Fruit fly (Drosophila melanogaster): ENCODE results near the gene Or10a.

- TF ChIP-seq CG15336 (GFP tag; IDR thresholded peaks at IDR 0.05): no peak
- TF ChIP-seq Hr39 (GFP tag; optimal IDR thresholded peaks at IDR 0.05): no peak
- TF ChIP-seq CG3032 (tag; optimal IDR thresholded peaks at IDR 0.05): no peak
- TF ChIP-seq Ets21C (GFP tag; optimal IDR thresholded peaks at IDR 0.05): no peak
These were observed 38.8 kb downstream of the Or10a start for dm6 chrX:11378388-11378787.

Data from whole organism, prepupa.